Worm (Caenorhabditis elegans) whole organism, L1 larva: ENCODE results near the gene sri-33.

Experiments used
- C34B4.2 ChIP-seq: sonication (generic microtip); optimal IDR thresholded peaks from 2 replicates; lab custom pipeline; 2017; ENCODE audit warnings: mild to moderate bottlenecking, missing genetic modification characterization, missing compliant biosample characterization
- F16B12.6 ChIP-seq: fragments of 150-350 bp; optimal IDR thresholded peaks from 2 replicates; lab custom pipeline; 2014; ENCODE audit warnings: missing biosample characterization, missing genetic modification characterization
- Y116A8C.19 ChIP-seq: sonication (generic microtip); optimal IDR thresholded peaks from 2 replicates; lab custom pipeline; 2016; ENCODE audit warnings: missing compliant biosample characterization, missing genetic modification characterization, borderline replicate concordance
- aha-1 ChIP-seq: fragments of 150-350 bp; optimal IDR thresholded peaks from 2 replicates; lab custom pipeline; 2014; ENCODE audit warnings: missing biosample characterization, missing genetic modification characterization
- alr-1 ChIP-seq: fragments of 200-800 bp; sonication (Bioruptor generic); optimal IDR thresholded peaks from 2 replicates; lab custom pipeline; 2018; ENCODE audit warnings: borderline replicate concordance, mild to moderate bottlenecking, missing genetic modification characterization, missing compliant biosample characterization
- ama-1 ChIP-seq: fragments of 150-350 bp; optimal IDR thresholded peaks from 2 replicates; lab custom pipeline; 2014
- blmp-1 ChIP-seq: fragments of 150-350 bp; optimal IDR thresholded peaks from 2 replicates; lab custom pipeline; 2014; ENCODE audit warnings: missing biosample characterization, missing genetic modification characterization
- ceh-82 ChIP-seq, 3 experiments: fragments of 150-350 bp in 1 of 3; sonication (generic microtip) in 2 of 3; optimal IDR thresholded peaks; 2 replicates each; lab custom pipeline; 2014 to 2017; ENCODE audit warnings: missing biosample characterization in 3 of 3, missing genetic modification characterization in 3 of 3
- ces-1 ChIP-seq: fragments of 150-350 bp; optimal IDR thresholded peaks from 2 replicates; lab custom pipeline; 2014; ENCODE audit warnings: missing biosample characterization, missing genetic modification reagents, missing genetic modification characterization
- efl-1 ChIP-seq, 4 experiments: fragments of 150-350 bp; optimal IDR thresholded peaks in 3 of 4; peaks in 1 of 4; 1 replicate in 1 of 4; 2 replicates in 3 of 4; lab custom pipeline; 2014; ENCODE audit warnings: missing biosample characterization in 2 of 4, missing genetic modification characterization in 2 of 4, missing genetic modification reagents in 2 of 4
- egl-27 ChIP-seq, 2 experiments: fragments of 150-350 bp in 1 of 2; sonication (generic microtip); optimal IDR thresholded peaks; 3 replicates each; lab custom pipeline; 2017 to 2018; ENCODE audit warnings: missing biosample characterization in 2 of 2, missing genetic modification characterization in 2 of 2, missing genetic modification reagents in 2 of 2
- elt-2 ChIP-seq: sonication (generic microtip); optimal IDR thresholded peaks from 2 replicates; lab custom pipeline; 2016; ENCODE audit warnings: missing genetic modification characterization, mild to moderate bottlenecking, inconsistent platforms, missing compliant biosample characterization, missing genetic modification reagents
- elt-3 ChIP-seq, 6 experiments: fragments of 150-350 bp in 1 of 6; sonication (generic microtip); optimal IDR thresholded peaks; 2 replicates each; lab custom pipeline; 2017 to 2018; ENCODE audit warnings: missing biosample characterization in 6 of 6, missing genetic modification characterization in 6 of 6, inconsistent platforms in 1 of 6
- fkh-8 ChIP-seq: sonication (generic microtip); optimal IDR thresholded peaks from 2 replicates; lab custom pipeline; 2016; ENCODE audit warnings: mild to moderate bottlenecking, missing genetic modification characterization, missing compliant biosample characterization
- grh-1 ChIP-seq: fragments of 200-800 bp; sonication (Bioruptor generic); IDR thresholded peaks from 2 replicates; pipeline ENCODE4 v1.3.6; 2022; ENCODE audit warnings: missing genetic modification reagents, missing genetic modification characterization, missing compliant biosample characterization
- hpl-2 ChIP-seq: fragments of 150-350 bp; optimal IDR thresholded peaks from 2 replicates; lab custom pipeline; 2014; ENCODE audit warnings: missing biosample characterization, missing genetic modification reagents, missing genetic modification characterization
- lin-14 ChIP-seq: fragments of 200-800 bp; sonication (Bioruptor generic); optimal IDR thresholded peaks from 2 replicates; lab custom pipeline; 2018; ENCODE audit warnings: mild to moderate bottlenecking, missing genetic modification characterization, moderate library complexity, missing compliant biosample characterization
- lsy-2 ChIP-seq, 2 experiments: fragments of 150-350 bp; optimal IDR thresholded peaks; 2 replicates each; lab custom pipeline; 2014; ENCODE audit warnings: missing biosample characterization in 2 of 2, missing genetic modification characterization in 2 of 2
- mab-9 ChIP-seq: fragments of 200-800 bp; sonication (Bioruptor generic); IDR thresholded peaks from 2 replicates; pipeline ENCODE4 v1.3.6; 2022; ENCODE audit warnings: missing genetic modification reagents, missing genetic modification characterization, missing compliant biosample characterization
- mdl-1 ChIP-seq, 2 experiments: fragments of 150-350 bp; optimal IDR thresholded peaks; 2 replicates each; lab custom pipeline; 2014 to 2017; ENCODE audit warnings: missing biosample characterization in 2 of 2, missing genetic modification characterization in 2 of 2, inconsistent platforms in 1 of 2
- nhr-11 ChIP-seq: fragments of 150-350 bp; optimal IDR thresholded peaks from 2 replicates; lab custom pipeline; 2014; ENCODE audit warnings: missing biosample characterization, missing genetic modification characterization
- nhr-19 ChIP-seq: fragments of 200-800 bp; sonication (Bioruptor generic); conservative IDR thresholded peaks from 2 replicates; pipeline ENCODE4 v1.3.6; 2022; ENCODE audit warnings: missing genetic modification characterization, missing compliant biosample characterization
- nhr-237 ChIP-seq: fragments of 150-350 bp; optimal IDR thresholded peaks from 2 replicates; lab custom pipeline; 2014; ENCODE audit warnings: missing biosample characterization, missing genetic modification characterization
- nhr-71 ChIP-seq: sonication (generic microtip); optimal IDR thresholded peaks from 2 replicates; lab custom pipeline; 2016; ENCODE audit warnings: mild to moderate bottlenecking, missing genetic modification characterization, moderate library complexity, missing compliant biosample characterization
- nhr-77 ChIP-seq: fragments of 150-350 bp; optimal IDR thresholded peaks from 2 replicates; lab custom pipeline; 2014; ENCODE audit warnings: missing biosample characterization, missing genetic modification characterization
- nhr-85 ChIP-seq: sonication (generic microtip); peaks from one replicate; lab custom pipeline; 2016; ENCODE audit warnings: missing genetic modification characterization, inconsistent platforms, missing compliant biosample characterization
- snpc-4 ChIP-seq: fragments of 150-350 bp; optimal IDR thresholded peaks from 2 replicates; lab custom pipeline; 2014; ENCODE audit warnings: missing biosample characterization, missing genetic modification characterization
- snu-23 ChIP-seq: sonication (generic microtip); optimal IDR thresholded peaks from 2 replicates; lab custom pipeline; 2016; ENCODE audit warnings: missing genetic modification characterization, missing compliant biosample characterization
- sptf-1 ChIP-seq: fragments of 150-350 bp; optimal IDR thresholded peaks from 2 replicates; lab custom pipeline; 2014; ENCODE audit warnings: missing biosample characterization, missing genetic modification characterization
- swsn-7 ChIP-seq: sonication (generic microtip); optimal IDR thresholded peaks from 2 replicates; lab custom pipeline; 2016; ENCODE audit warnings: missing genetic modification characterization, missing compliant biosample characterization
- unc-86 ChIP-seq: sonication (generic microtip); optimal IDR thresholded peaks from 2 replicates; lab custom pipeline; 2016; ENCODE audit warnings: missing genetic modification characterization, missing compliant biosample characterization
- vab-15 ChIP-seq: sonication (generic microtip); optimal IDR thresholded peaks from 2 replicates; lab custom pipeline; 2017; ENCODE audit warnings: missing genotype, mild to moderate bottlenecking, missing genetic modification characterization, missing compliant biosample characterization
- ztf-11 ChIP-seq, 2 experiments: sonication (generic microtip); optimal IDR thresholded peaks; 2 replicates each; lab custom pipeline; 2016 to 2017; ENCODE audit warnings: missing genetic modification characterization in 2 of 2, missing biosample characterization in 1 of 2, missing compliant biosample characterization in 1 of 2

sri-33 gene

ce11 chrII:3111147-3111546 lies 45.5 kb downstream of the sri-33 start, which contains the start of gene Y25C1A.13:
Y25C1A.13 (minus strand) TSS chrII:3111247.
- TF ChIP-seq lin-14 (GFP tag; lab: Kevin White, UChicago), result peak; percentile 40
- TF ChIP-seq unc-86 (tag; lab: Kevin White, UChicago), result no peak

DNA sequence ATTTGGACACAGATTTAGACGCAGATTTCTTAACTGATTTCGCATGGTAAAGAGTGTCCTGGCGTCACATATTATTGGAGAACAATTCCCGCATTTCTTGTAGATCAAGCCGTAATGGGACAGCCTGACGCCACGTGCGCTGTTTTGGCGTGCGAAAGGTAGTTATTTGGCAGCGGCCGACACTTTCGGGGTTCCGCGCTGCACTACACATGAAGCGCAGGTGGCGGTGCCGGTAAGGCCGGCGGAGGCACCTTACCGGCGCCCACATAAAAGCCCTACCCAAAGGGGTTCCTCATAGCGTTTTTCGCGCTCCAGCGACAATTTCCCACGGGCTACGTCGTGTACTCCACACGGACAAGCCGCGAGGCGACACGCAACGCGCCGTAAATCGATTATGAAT lies 46.5 kb downstream of the sri-33 start:
- TF ChIP-seq mab-9 (GFP tag; lab: Robert Waterston, UW) (no peak), hpl-2 (GFP tag; lab: Kevin White, UChicago) (no peak), swsn-7 (tag; lab: Kevin White, UChicago) (no peak), ama-1 (lab: Kevin White, UChicago) (no peak), mdl-1 (tag; optimal IDR thresholded peaks at IDR 0.05; lab: Kevin White, UChicago) (no peak), vab-15 (no peak), elt-2 (tag; lab: Kevin White, UChicago) (no peak), C34B4.2 (no peak), fkh-8 (no peak), sptf-1 (tag; lab: Kevin White, UChicago) (no peak), ceh-82 (tag; optimal IDR thresholded peaks at IDR 0.05; lab: Kevin White, UChicago) (no peak), nhr-237 (tag; lab: Kevin White, UChicago) (no peak), ztf-11 (tag; optimal IDR thresholded peaks at IDR 0.05; lab: Kevin White, UChicago) (no peak)
- TF ChIP-seq, all 84 proteins: peak for 0

ce11 chrII:3109533-3109932 lies 47.1 kb downstream of the sri-33 start:
- TF ChIP-seq ztf-11 (tag; optimal IDR thresholded peaks at IDR 0.05; lab: Kevin White, UChicago) (no peak), blmp-1 (tag; lab: Kevin White, UChicago) (no peak), nhr-11 (tag; lab: Kevin White, UChicago) (no peak), efl-1 (optimal IDR thresholded peaks at IDR 0.05; lab: Kevin White, UChicago) (no peak), efl-1 (GFP tag; optimal IDR thresholded peaks at IDR 0.05 in 1 of 2; lab: Kevin White, UChicago) (no peak), mdl-1 (tag; optimal IDR thresholded peaks at IDR 0.05; lab: Kevin White, UChicago) (no peak), nhr-77 (tag; lab: Kevin White, UChicago) (no peak), elt-3 (tag; optimal IDR thresholded peaks at IDR 0.05; lab: Kevin White, UChicago) (no peak), nhr-71 (tag; lab: Kevin White, UChicago) (no peak), fkh-8 (no peak), snpc-4 (tag; lab: Kevin White, UChicago) (no peak), lsy-2 (tag; optimal IDR thresholded peaks at IDR 0.05; lab: Kevin White, UChicago) (no peak), Y116A8C.19 (tag; lab: Kevin White, UChicago) (no peak), C34B4.2 (no peak)
- TF ChIP-seq, all 84 proteins: peak for 0

- no peak for TF ChIP-seq nhr-19
- TF ChIP-seq egl-27 (tag; optimal IDR thresholded peaks at IDR 0.05; lab: Kevin White, UChicago), result no peak
- no peak for TF ChIP-seq F16B12.6 (tag; lab: Kevin White, UChicago)
- no peak for TF ChIP-seq nhr-85 (tag; lab: Kevin White, UChicago)
- TF ChIP-seq ces-1, result no peak
- no peak for TF ChIP-seq aha-1 (tag; lab: Kevin White, UChicago)
- no peak for TF ChIP-seq snu-23 (GFP tag; lab: Kevin White, UChicago)
- TF ChIP-seq alr-1 (tag; lab: Kevin White, UChicago), result no peak
- TF ChIP-seq grh-1 (GFP tag; lab: Robert Waterston, UW), result no peak
Observed at ce11 chrII:3108101-3108500, 48.5 kb downstream of the sri-33 start.

- TF ChIP-seq nhr-77 (tag; lab: Kevin White, UChicago), result no peak
Observed at ce11 chrII:3105765-3106164, 50.9 kb downstream of the sri-33 start, which contains the start of gene clec-122. clec-122 (plus strand) TSS chrII:3106065.
